Fruit fly (Drosophila melanogaster) whole organism, embryonic: ENCODE measurements around the gene CG6574.

Source experiments
- Abd-B ChIP-seq: fragments of 200-800 bp; sonication (Bioruptor generic); optimal IDR thresholded peaks from 2 replicates; lab custom pipeline; 2018; ENCODE audit warnings: missing biosample characterization, mild to moderate bottlenecking, missing genetic modification characterization, moderate library complexity
- Adf1 ChIP-seq: fragments of 200-800 bp; sonication (Bioruptor generic); IDR thresholded peaks from 2 replicates; pipeline ENCODE4 v1.3.6; 2022; ENCODE audit warnings: missing biosample characterization, missing genetic modification characterization
- CG1024 ChIP-seq: fragments of 200-800 bp; sonication (Bioruptor generic); IDR thresholded peaks from 2 replicates; pipeline ENCODE4 v1.3.6; 2022; ENCODE audit warnings: missing biosample characterization, missing genetic modification characterization
- CG12071 ChIP-seq: fragments of 200-800 bp; sonication (Bioruptor generic); optimal IDR thresholded peaks from 3 replicates; lab custom pipeline; 2018; ENCODE audit warnings: missing biosample characterization, mild to moderate bottlenecking, missing genetic modification characterization
- CG12219 ChIP-seq: fragments of 200-800 bp; sonication (Bioruptor generic); optimal IDR thresholded peaks from 3 replicates; lab custom pipeline; 2018; ENCODE audit warnings: missing biosample characterization, mild to moderate bottlenecking, missing genetic modification characterization
- CG12659 ChIP-seq: fragments of 200-800 bp; sonication (Bioruptor generic); optimal IDR thresholded peaks from 3 replicates; lab custom pipeline; 2017; ENCODE audit warnings: mild to moderate bottlenecking, missing biosample characterization, missing genetic modification reagents, missing genetic modification characterization
- CG13894 ChIP-seq: fragments of 200-800 bp; sonication (Bioruptor generic); optimal IDR thresholded peaks from 3 replicates; lab custom pipeline; 2018; ENCODE audit warnings: missing biosample characterization, mild to moderate bottlenecking, missing genetic modification characterization, moderate library complexity
- CG16813 ChIP-seq: fragments of 200-800 bp; sonication (Bioruptor generic); IDR thresholded peaks from 3 replicates; pipeline ENCODE4 v1.3.6; 2022; ENCODE audit warnings: missing biosample characterization, missing genetic modification characterization; ENCODE audit not compliant: partially characterized antibody
- CG18619 ChIP-seq: fragments of 200-800 bp; sonication (Bioruptor generic); optimal IDR thresholded peaks from 3 replicates; lab custom pipeline; 2017; ENCODE audit warnings: missing biosample characterization, mild to moderate bottlenecking, missing genetic modification characterization
- CG30020 ChIP-seq: fragments of 200-800 bp; optimal IDR thresholded peaks from 2 replicates; lab custom pipeline; 2019; ENCODE audit warnings: missing biosample characterization, mild to moderate bottlenecking, missing genetic modification characterization, moderate library complexity
- CG31365 ChIP-seq: fragments of 200-800 bp; sonication (Bioruptor generic); optimal IDR thresholded peaks from 2 replicates; lab custom pipeline; 2018; ENCODE audit warnings: missing biosample characterization, mild to moderate bottlenecking, missing genetic modification characterization
- CG32532 ChIP-seq: fragments of 200-800 bp; sonication (Bioruptor generic); IDR thresholded peaks from 2 replicates; pipeline ENCODE4 v1.3.6; 2022; ENCODE audit warnings: missing biosample characterization, missing genetic modification characterization
- CG34422 ChIP-seq: fragments of 200-800 bp; sonication (Bioruptor generic); IDR thresholded peaks from 3 replicates; pipeline ENCODE4 v1.3.6; 2022; ENCODE audit warnings: missing biosample characterization, missing genetic modification characterization
- CG4328 ChIP-seq: fragments of 200-800 bp; sonication (Bioruptor generic); optimal IDR thresholded peaks from 3 replicates; lab custom pipeline; 2017; ENCODE audit warnings: missing biosample characterization, missing genetic modification reagents, missing genetic modification characterization
- CG4360 ChIP-seq: fragments of 200-800 bp; sonication (Bioruptor generic); IDR thresholded peaks from 2 replicates; pipeline ENCODE4 v1.3.6; 2022; ENCODE audit warnings: missing biosample characterization, missing genetic modification characterization
- CG43689 ChIP-seq: fragments of 200-800 bp; sonication (Bioruptor generic); IDR thresholded peaks from 2 replicates; pipeline ENCODE4 v1.3.6; 2022; ENCODE audit warnings: missing biosample characterization, missing genetic modification characterization
- CG7786 ChIP-seq: fragments of 200-800 bp; sonication (Bioruptor generic); optimal IDR thresholded peaks from 2 replicates; lab custom pipeline; 2016; ENCODE audit warnings: missing biosample characterization, missing genetic modification characterization
- CG9215 ChIP-seq: fragments of 200-800 bp; sonication (Bioruptor generic); IDR thresholded peaks from 2 replicates; pipeline ENCODE4 v1.3.6; 2022; ENCODE audit warnings: missing biosample characterization, missing genetic modification characterization
- CG9797 ChIP-seq: fragments of 200-800 bp; sonication (Bioruptor generic); optimal IDR thresholded peaks from 3 replicates; lab custom pipeline; 2018; ENCODE audit warnings: missing biosample characterization, mild to moderate bottlenecking, missing genetic modification characterization
- CrebB ChIP-seq: fragments of 200-800 bp; sonication (Bioruptor generic); optimal IDR thresholded peaks from 3 replicates; lab custom pipeline; 2018; ENCODE audit warnings: missing biosample characterization, mild to moderate bottlenecking, missing genetic modification characterization
- Dll ChIP-seq: fragments of 200-800 bp; sonication (Bioruptor generic); IDR thresholded peaks from 4 replicates; pipeline ENCODE4 v1.3.6; 2022; ENCODE audit warnings: missing biosample characterization, missing genetic modification characterization; ENCODE audit not compliant: partially characterized antibody
- E2f1 ChIP-seq: fragments of 200-800 bp; sonication (Bioruptor generic); IDR thresholded peaks from 2 replicates; pipeline ENCODE4 v1.3.6; 2022; ENCODE audit warnings: missing biosample characterization, missing genetic modification characterization
- H2.0 ChIP-seq: fragments of 200-800 bp; sonication (Bioruptor generic); IDR thresholded peaks from 2 replicates; pipeline ENCODE4 v1.3.6; 2022; ENCODE audit warnings: missing biosample characterization, missing genetic modification characterization
- HLH4C ChIP-seq: fragments of 200-800 bp; sonication (Bioruptor generic); IDR thresholded peaks from 3 replicates; pipeline ENCODE4 v1.3.6; 2022; ENCODE audit warnings: missing biosample characterization, missing genetic modification characterization; ENCODE audit not compliant: partially characterized antibody
- Oaz ChIP-seq: fragments of 200-800 bp; sonication (Bioruptor generic); IDR thresholded peaks from 2 replicates; pipeline ENCODE4 v1.3.6; 2022; ENCODE audit warnings: missing biosample characterization, missing genetic modification characterization
- Side ChIP-seq: fragments of 200-800 bp; sonication (Bioruptor generic); optimal IDR thresholded peaks from 2 replicates; lab custom pipeline; 2016; ENCODE audit warnings: missing biosample characterization, missing genetic modification characterization
- Spps ChIP-seq: fragments of 200-800 bp; sonication (Bioruptor generic); optimal IDR thresholded peaks from 2 replicates; lab custom pipeline; 2018; ENCODE audit warnings: missing biosample characterization, mild to moderate bottlenecking, missing genetic modification characterization
- TFAM ChIP-seq: fragments of 200-800 bp; sonication (Bioruptor generic); optimal IDR thresholded peaks from 2 replicates; lab custom pipeline; 2017; ENCODE audit warnings: missing biosample characterization, missing genetic modification characterization, inconsistent platforms
- ato ChIP-seq: fragments of 200-800 bp; sonication (Bioruptor generic); IDR thresholded peaks from 2 replicates; pipeline ENCODE4 v1.3.6; 2022; ENCODE audit warnings: missing biosample characterization, missing genetic modification characterization; ENCODE audit not compliant: partially characterized antibody
- bsh ChIP-seq, 2 experiments: fragments of 200-800 bp; sonication (Bioruptor generic); optimal IDR thresholded peaks; 2 replicates each; lab custom pipeline; 2017 to 2018; ENCODE audit warnings: mild to moderate bottlenecking in 2 of 2, missing biosample characterization in 2 of 2, missing genetic modification characterization in 2 of 2, moderate library complexity in 1 of 2
- chinmo ChIP-seq: fragments of 200-800 bp; sonication (Bioruptor generic); IDR thresholded peaks from 4 replicates; pipeline ENCODE4 v1.3.6; 2022; ENCODE audit warnings: missing biosample characterization, missing genetic modification characterization; ENCODE audit not compliant: partially characterized antibody
- chn ChIP-seq: fragments of 200-800 bp; sonication (Bioruptor generic); optimal IDR thresholded peaks from 2 replicates; lab custom pipeline; 2016; ENCODE audit warnings: missing biosample characterization, missing genetic modification characterization
- en ChIP-seq: fragments of 200-800 bp; sonication (Bioruptor generic); optimal IDR thresholded peaks from 2 replicates; lab custom pipeline; 2016; ENCODE audit warnings: missing biosample characterization, missing genetic modification characterization
- fd64A ChIP-seq: fragments of 200-800 bp; sonication (Bioruptor generic); optimal IDR thresholded peaks from 3 replicates; lab custom pipeline; 2018; ENCODE audit warnings: missing biosample characterization, mild to moderate bottlenecking, missing genetic modification characterization
- gce ChIP-seq: fragments of 200-800 bp; sonication (Bioruptor generic); IDR thresholded peaks from 3 replicates; pipeline ENCODE4 v1.3.6; 2022; ENCODE audit warnings: missing biosample characterization, missing genetic modification characterization
- grn ChIP-seq: fragments of 200-800 bp; sonication (Bioruptor generic); optimal IDR thresholded peaks from 3 replicates; lab custom pipeline; 2017; ENCODE audit warnings: missing biosample characterization, missing genetic modification characterization
- kah ChIP-seq: fragments of 200-800 bp; sonication (Bioruptor generic); optimal IDR thresholded peaks from 2 replicates; lab custom pipeline; 2018; ENCODE audit warnings: missing biosample characterization, mild to moderate bottlenecking, missing genetic modification characterization
- knrl ChIP-seq: fragments of 200-800 bp; sonication (Bioruptor generic); IDR thresholded peaks from 3 replicates; pipeline ENCODE4 v1.3.6; 2022; ENCODE audit warnings: missing biosample characterization, missing genetic modification characterization; ENCODE audit not compliant: partially characterized antibody
- lbe ChIP-seq: fragments of 200-800 bp; sonication (Bioruptor generic); optimal IDR thresholded peaks from 2 replicates; lab custom pipeline; 2016; ENCODE audit warnings: missing biosample characterization, mild to moderate bottlenecking, missing genetic modification characterization
- nom ChIP-seq: fragments of 200-800 bp; sonication (Bioruptor generic); optimal IDR thresholded peaks from 2 replicates; lab custom pipeline; 2017; ENCODE audit warnings: missing biosample characterization, missing genetic modification characterization, mild to moderate bottlenecking, moderate library complexity, missing genetic modification reagents
- pho ChIP-seq: fragments of 200-800 bp; sonication (Bioruptor generic); optimal IDR thresholded peaks from 2 replicates; lab custom pipeline; 2016; ENCODE audit warnings: missing biosample characterization, missing genetic modification characterization
- row ChIP-seq: fragments of 200-800 bp; sonication (Bioruptor generic); IDR thresholded peaks from 3 replicates; pipeline ENCODE4 v1.3.6; 2022; ENCODE audit warnings: missing biosample characterization, missing genetic modification characterization
- scrt ChIP-seq: fragments of 200-800 bp; sonication (Bioruptor generic); optimal IDR thresholded peaks from 2 replicates; lab custom pipeline; 2018; ENCODE audit warnings: missing biosample characterization, mild to moderate bottlenecking, missing genetic modification characterization, moderate library complexity
- sug ChIP-seq: fragments of 200-800 bp; optimal IDR thresholded peaks from 2 replicates; lab custom pipeline; 2019; ENCODE audit warnings: missing biosample characterization, mild to moderate bottlenecking, missing genetic modification characterization, moderate library complexity
- tna ChIP-seq: fragments of 200-800 bp; sonication (Bioruptor generic); IDR thresholded peaks from 2 replicates; pipeline ENCODE4 v1.3.6; 2022; ENCODE audit warnings: missing biosample characterization, missing genetic modification characterization; ENCODE audit not compliant: partially characterized antibody
- vvl ChIP-seq: fragments of 200-800 bp; sonication (Bioruptor generic); IDR thresholded peaks from 2 replicates; pipeline ENCODE4 v1.3.6; 2022; ENCODE audit warnings: missing biosample characterization, missing genetic modification characterization
- z ChIP-seq: fragments of 200-800 bp; sonication (Bioruptor generic); IDR thresholded peaks from 3 replicates; pipeline ENCODE4 v1.3.6; 2022; ENCODE audit warnings: missing biosample characterization, missing genetic modification characterization

Gene CG6574

DNA sequence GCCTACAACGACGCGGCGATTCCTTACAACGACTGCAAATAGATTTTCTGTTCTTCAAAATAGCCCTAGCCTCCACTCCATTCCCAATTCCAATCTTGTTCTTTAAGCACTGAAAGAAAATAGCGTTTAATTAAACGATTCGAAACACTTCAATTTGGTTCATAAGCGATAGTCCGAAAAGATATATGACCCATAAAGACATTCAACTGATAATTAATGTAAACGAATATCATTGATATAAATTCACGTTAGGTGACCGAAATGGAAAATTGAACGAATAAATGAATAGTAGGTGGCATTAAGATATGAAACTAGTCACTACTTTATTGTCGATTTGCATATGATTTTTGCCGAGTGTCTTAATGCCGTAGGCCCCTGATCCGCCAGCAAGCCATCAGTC lies 33.0 kb downstream of the CG6574 start:
- TF ChIP-seq nom (GFP tag; lab: Kevin White, UChicago) = peak; percentile 11
- no peak for TF ChIP-seq grn
- TF ChIP-seq bsh (GFP tag; optimal IDR thresholded peaks at IDR 0.05; lab: Kevin White, UChicago) = peak in 1 of 2 experiments; percentile 40
- TF ChIP-seq pho (GFP tag; lab: Kevin White, UChicago) = no peak
- TF ChIP-seq, all 482 proteins: peak for 2

DNA sequence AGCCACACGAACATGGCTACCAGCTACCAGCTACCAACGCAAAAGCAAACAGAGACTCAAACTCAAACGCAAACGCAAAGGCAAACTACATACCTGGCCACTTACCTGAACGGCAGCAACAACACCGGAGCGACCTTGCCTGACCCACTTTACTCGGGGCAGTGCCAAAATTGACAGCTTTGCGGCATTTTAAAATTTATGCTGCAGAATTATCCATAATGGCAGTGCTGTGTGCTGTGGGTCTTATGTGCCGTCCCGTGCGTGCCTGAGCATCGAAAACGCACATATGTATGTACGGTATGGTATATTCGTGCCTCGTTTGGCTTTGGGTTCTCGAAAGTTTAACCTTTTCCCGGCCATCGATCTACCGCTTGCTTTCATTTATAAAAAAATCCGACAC lies 34.1 kb downstream of the CG6574 start:
- TF ChIP-seq CG43689 (GFP tag; lab: Robert Waterston, UW) (no peak), CG9797 (GFP tag; lab: Kevin White, UChicago) (no peak), CrebB (tag; lab: Kevin White, UChicago) (no peak), CG9215 (no peak), HLH4C (GFP tag; lab: Robert Waterston, UW) (0 out of 3 replicates have a peak, but pooled peaks have one; percentile 21), CG18619 (no peak), Abd-B (no peak), Side (no peak), CG7786 (no peak), Spps (tag; lab: Kevin White, UChicago) (no peak), CG12659 (GFP tag; lab: Kevin White, UChicago) (no peak), gce (GFP tag; lab: Robert Waterston, UW) (no peak), chinmo (GFP tag; lab: Robert Waterston, UW) (0 out of 4 replicates have a peak, but pooled peaks have one; percentile 26), tna (GFP tag; lab: Robert Waterston, UW) (0 out of 2 replicates have a peak, but pooled peaks have one; percentile 14), CG16813 (GFP tag; lab: Robert Waterston, UW) (no peak), knrl (GFP tag; lab: Robert Waterston, UW) (no peak), Adf1 (GFP tag; lab: Robert Waterston, UW) (no peak), CG13894 (tag; lab: Kevin White, UChicago) (no peak), row (GFP tag; lab: Robert Waterston, UW) (no peak), CG4360 (GFP tag; lab: Robert Waterston, UW) (0 out of 2 replicates have a peak, but pooled peaks have one; percentile 21), sug (tag; lab: Kevin White, UChicago) (no peak), CG34422 (GFP tag; lab: Robert Waterston, UW) (no peak), TFAM (GFP tag; lab: Kevin White, UChicago) (no peak), chn (GFP tag; lab: Kevin White, UChicago) (no peak), CG32532 (GFP tag; lab: Robert Waterston, UW) (no peak), CG30020 (no peak), E2f1 (GFP tag; lab: Robert Waterston, UW) (no peak), en (GFP tag; lab: Kevin White, UChicago) (no peak)
- TF ChIP-seq, all 482 proteins: peak for 4

DNA sequence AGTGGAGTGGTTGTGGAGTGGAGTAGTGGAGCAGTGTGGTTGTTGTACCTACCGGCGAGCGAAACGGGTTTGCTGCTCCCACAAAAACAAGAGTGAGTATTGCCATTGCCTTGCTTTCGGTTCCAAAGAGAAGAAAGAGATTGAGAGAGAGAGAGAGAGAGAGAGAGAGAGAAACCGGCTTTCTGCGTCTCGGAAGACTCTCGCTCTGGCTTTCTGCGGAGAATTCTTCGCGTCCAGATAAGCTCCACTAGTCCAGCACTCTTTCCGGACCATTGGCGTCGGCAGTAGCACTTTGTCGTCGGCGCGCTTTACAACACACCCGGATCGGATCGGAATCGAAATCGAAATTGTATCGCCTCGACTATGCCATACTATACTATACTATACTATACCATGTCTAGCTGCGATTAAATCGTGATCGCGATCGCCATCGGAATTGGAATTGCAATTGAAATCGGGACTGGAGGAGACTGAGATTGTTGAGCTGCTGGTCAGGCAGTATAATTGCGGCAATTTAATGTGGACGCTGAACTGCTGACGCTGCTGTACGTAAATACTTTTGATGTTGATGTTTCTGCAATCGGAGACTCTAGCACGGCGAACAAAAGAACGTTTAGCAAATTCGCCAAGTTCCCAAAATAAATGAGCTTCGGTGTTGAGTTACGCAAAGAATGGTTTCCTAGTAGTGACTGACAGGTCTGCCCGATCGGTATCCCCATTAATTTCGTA lies 35.8 kb downstream of the CG6574 start, which contains the start of gene Cad86C:
Gene Cad86C, plus strand, starts transcription at position 284 of the 729 bp plus-strand sequence.
- TF ChIP-seq CG4360 (GFP tag; lab: Robert Waterston, UW) = peak; percentile 93
- no peak for TF ChIP-seq Oaz
- peak; percentile 30 for TF ChIP-seq CG12071 (GFP tag; lab: Kevin White, UChicago)
- peak; percentile 58; the same call in 2 of the 4 replicates for TF ChIP-seq Dll (GFP tag; lab: Robert Waterston, UW)
- TF ChIP-seq z (GFP tag; lab: Robert Waterston, UW) = peak; percentile 86
- no peak for TF ChIP-seq CG4328 (GFP tag; lab: Kevin White, UChicago)
- TF ChIP-seq lbe = peak; percentile 72
- TF ChIP-seq H2.0 (GFP tag; lab: Robert Waterston, UW) = no peak
- peak; percentile 49; the same call in 1 of the 2 replicates for TF ChIP-seq vvl (GFP tag; lab: Robert Waterston, UW)
- no peak for TF ChIP-seq fd64A (GFP tag; lab: Kevin White, UChicago)
- no peak for TF ChIP-seq CG31365 (tag; lab: Kevin White, UChicago)
- TF ChIP-seq CG1024 (GFP tag; lab: Robert Waterston, UW) = no peak
- TF ChIP-seq ato = peak; percentile 45; the same call in 1 of the 2 replicates
- TF ChIP-seq kah (GFP tag; lab: Kevin White, UChicago) = no peak
- TF ChIP-seq scrt (GFP tag; lab: Kevin White, UChicago) = no peak
- TF ChIP-seq CG12219 = no peak
